Fruit fly (Drosophila melanogaster) ovary, adult (tissue): ENCODE data around the gene CG45067.

Source experiments
- CG17801 ChIP-seq: fragments of 200-800 bp; optimal IDR thresholded peaks from 2 replicates; lab custom pipeline; 2019; ENCODE audit warnings: missing biosample characterization, mild to moderate bottlenecking, missing genetic modification characterization, moderate library complexity; ENCODE audit not compliant: partially characterized antibody

The CG45067 gene

dm6 chr3L:3125649-3126130 lies 11.4 kb upstream of the CG45067 start:
- TF ChIP-seq CG17801 (GFP tag; lab: Kevin White, UChicago): no peak

dm6 chr3L:3124939-3125648 lies 10.8 kb upstream of the CG45067 start:
- no peak for TF ChIP-seq CG17801 (GFP tag; lab: Kevin White, UChicago)

- TF ChIP-seq CG17801 (GFP tag; lab: Kevin White, UChicago): no peak
These were observed 10.3 kb upstream of the CG45067 start for dm6 chr3L:3124519-3124918.

- no peak for TF ChIP-seq CG17801 (GFP tag; lab: Kevin White, UChicago)
These were observed 8.5 kb upstream of the CG45067 start for dm6 chr3L:3122688-3123316.

- no peak for TF ChIP-seq CG17801 (GFP tag; lab: Kevin White, UChicago)
These were observed 7.6 kb upstream of the CG45067 start for dm6 chr3L:3121769-3122432.

dm6 chr3L:3111127-3111526 lies 3.1 kb downstream of the CG45067 start, which contains the start of gene CG45066:
CG45066 (minus strand) TSS chr3L:3111227.
- no peak for TF ChIP-seq CG17801 (GFP tag; lab: Kevin White, UChicago)

dm6 chr3L:3109417-3110090 lies 4.7 kb downstream of the CG45067 start:
- TF ChIP-seq CG17801 (GFP tag; lab: Kevin White, UChicago): no peak

- no peak for TF ChIP-seq CG17801 (GFP tag; lab: Kevin White, UChicago)
These were observed 5.3 kb downstream of the CG45067 start for dm6 chr3L:3108964-3109363.

dm6 chr3L:3108040-3108615 lies 6.1 kb downstream of the CG45067 start:
- TF ChIP-seq CG17801 (GFP tag; lab: Kevin White, UChicago): no peak

dm6 chr3L:3106908-3107821 lies 7.1 kb downstream of the CG45067 start, which contains the start of gene Cht7:
Cht7 (minus strand) TSS chr3L:3106958.
- no peak for TF ChIP-seq CG17801 (GFP tag; lab: Kevin White, UChicago)

dm6 chr3L:3106146-3106545 lies 8.1 kb downstream of the CG45067 start:
- TF ChIP-seq CG17801 (GFP tag; lab: Kevin White, UChicago): no peak

dm6 chr3L:3105531-3105930 lies 8.7 kb downstream of the CG45067 start:
- TF ChIP-seq CG17801 (GFP tag; lab: Kevin White, UChicago): no peak

- no peak for TF ChIP-seq CG17801 (GFP tag; lab: Kevin White, UChicago)
These were observed 11.7 kb downstream of the CG45067 start for dm6 chr3L:3102506-3103023.
